Worm (Caenorhabditis elegans) whole organism, late embryonic: ENCODE measurements around the gene gln-1.

Experiments used
- C08G9.2 ChIP-seq: sonication (generic microtip); optimal IDR thresholded peaks from 2 replicates; lab custom pipeline; 2016; ENCODE audit warnings: mild to moderate bottlenecking, missing genetic modification characterization, moderate library complexity, missing compliant biosample characterization
- C38D4.7 ChIP-seq: fragments of 200-800 bp; sonication (Bioruptor generic); optimal IDR thresholded peaks from 2 replicates; lab custom pipeline; 2018; ENCODE audit warnings: mild to moderate bottlenecking, missing genetic modification characterization, moderate library complexity, missing compliant biosample characterization
- F13H6.1 ChIP-seq: sonication (generic microtip); optimal IDR thresholded peaks from 2 replicates; lab custom pipeline; 2016; ENCODE audit warnings: missing genetic modification characterization, missing compliant biosample characterization
- K02D7.2 ChIP-seq: sonication (generic microtip); optimal IDR thresholded peaks from 2 replicates; lab custom pipeline; 2017; ENCODE audit warnings: mild to moderate bottlenecking, missing genetic modification characterization, missing compliant biosample characterization
- T23F11.4 ChIP-seq: fragments of 200-800 bp; sonication (Bioruptor generic); optimal IDR thresholded peaks from 2 replicates; lab custom pipeline; 2018; ENCODE audit warnings: mild to moderate bottlenecking, missing genetic modification characterization, missing compliant biosample characterization
- Y22D7AL.16 ChIP-seq: sonication (generic microtip); optimal IDR thresholded peaks from 2 replicates; lab custom pipeline; 2016; ENCODE audit warnings: missing genetic modification characterization, missing compliant biosample characterization
- ahr-1 ChIP-seq: sonication (generic microtip); optimal IDR thresholded peaks from 2 replicates; lab custom pipeline; 2016; ENCODE audit warnings: missing genetic modification characterization, missing compliant biosample characterization
- ama-1 ChIP-seq: fragments of 150-350 bp; optimal IDR thresholded peaks from 2 replicates; lab custom pipeline; 2014
- ceh-19 ChIP-seq: fragments of 200-800 bp; sonication (Bioruptor generic); optimal IDR thresholded peaks from 2 replicates; lab custom pipeline; 2018; ENCODE audit warnings: mild to moderate bottlenecking, missing genetic modification characterization, missing compliant biosample characterization
- ceh-22 ChIP-seq: sonication (generic microtip); optimal IDR thresholded peaks from 2 replicates; lab custom pipeline; 2017; ENCODE audit warnings: missing biosample characterization, missing genetic modification characterization
- ceh-24 ChIP-seq: sonication (generic microtip); optimal IDR thresholded peaks from 2 replicates; lab custom pipeline; 2016; ENCODE audit warnings: mild to moderate bottlenecking, missing genetic modification characterization, missing compliant biosample characterization
- ceh-34 ChIP-seq: sonication (generic microtip); optimal IDR thresholded peaks from 2 replicates; lab custom pipeline; 2016; ENCODE audit warnings: mild to moderate bottlenecking, missing genetic modification characterization, missing compliant biosample characterization
- ceh-45 ChIP-seq: fragments of 200-800 bp; sonication (Bioruptor generic); IDR thresholded peaks from 2 replicates; pipeline ENCODE4 v1.3.6; 2022; ENCODE audit warnings: missing genetic modification reagents, missing genetic modification characterization, missing compliant biosample characterization
- ceh-48 ChIP-seq: sonication (generic microtip); optimal IDR thresholded peaks from 2 replicates; lab custom pipeline; 2016; ENCODE audit warnings: missing genetic modification characterization, inconsistent platforms, missing compliant biosample characterization
- ceh-6 ChIP-seq: fragments of 200-800 bp; sonication (Bioruptor generic); optimal IDR thresholded peaks from 2 replicates; lab custom pipeline; 2018; ENCODE audit warnings: mild to moderate bottlenecking, missing genetic modification characterization, missing compliant biosample characterization
- dmd-4 ChIP-seq: sonication (generic microtip); optimal IDR thresholded peaks from 2 replicates; lab custom pipeline; 2016; ENCODE audit warnings: borderline replicate concordance, missing genetic modification characterization, missing compliant biosample characterization
- elt-2 ChIP-seq: sonication (generic microtip); optimal IDR thresholded peaks from 2 replicates; lab custom pipeline; 2016; ENCODE audit warnings: missing genetic modification reagents, missing genetic modification characterization, missing compliant biosample characterization
- elt-4 ChIP-seq: sonication (generic microtip); optimal IDR thresholded peaks from 2 replicates; lab custom pipeline; 2016; ENCODE audit warnings: missing genetic modification characterization, missing compliant biosample characterization
- fax-1 ChIP-seq: sonication (generic microtip); optimal IDR thresholded peaks from 2 replicates; lab custom pipeline; 2016; ENCODE audit warnings: missing genotype, missing genetic modification characterization, missing compliant biosample characterization
- gmeb-2 ChIP-seq: sonication (generic microtip); optimal IDR thresholded peaks from 2 replicates; lab custom pipeline; 2016; ENCODE audit warnings: missing genetic modification characterization, inconsistent platforms, missing compliant biosample characterization
- hlh-15 ChIP-seq: sonication (generic microtip); optimal IDR thresholded peaks from 2 replicates; lab custom pipeline; 2016; ENCODE audit warnings: missing genetic modification characterization, missing compliant biosample characterization
- hlh-30 ChIP-seq: sonication (generic microtip); optimal IDR thresholded peaks from 2 replicates; lab custom pipeline; 2017; ENCODE audit warnings: antibody characterized with exemption, missing genetic modification characterization, missing compliant biosample characterization; ENCODE audit not compliant: insufficient read depth
- hlh-6 ChIP-seq: sonication (generic microtip); optimal IDR thresholded peaks from 2 replicates; lab custom pipeline; 2016; ENCODE audit warnings: missing genotype, missing genetic modification characterization, missing compliant biosample characterization
- lim-6 ChIP-seq: sonication (generic microtip); optimal IDR thresholded peaks from 2 replicates; lab custom pipeline; 2016; ENCODE audit warnings: missing genetic modification characterization, missing compliant biosample characterization
- lin-11 ChIP-seq: fragments of 200-800 bp; sonication (Bioruptor generic); optimal IDR thresholded peaks from 2 replicates; lab custom pipeline; 2018; ENCODE audit warnings: mild to moderate bottlenecking, missing genetic modification characterization, missing compliant biosample characterization
- mec-3 ChIP-seq: sonication (generic microtip); optimal IDR thresholded peaks from 2 replicates; lab custom pipeline; 2016; ENCODE audit warnings: borderline replicate concordance, missing genetic modification characterization, missing compliant biosample characterization
- nhr-11 ChIP-seq: fragments of 150-350 bp; optimal IDR thresholded peaks from 2 replicates; lab custom pipeline; 2014; ENCODE audit warnings: missing biosample characterization, missing genetic modification characterization
- nhr-232 ChIP-seq: sonication (generic microtip); optimal IDR thresholded peaks from 2 replicates; lab custom pipeline; 2016; ENCODE audit warnings: missing genetic modification characterization, missing compliant biosample characterization
- odd-2 ChIP-seq: sonication (generic microtip); optimal IDR thresholded peaks from 2 replicates; lab custom pipeline; 2017; ENCODE audit warnings: antibody characterized with exemption, mild to moderate bottlenecking, missing genetic modification characterization, missing compliant biosample characterization
- pat-9 ChIP-seq: fragments of 200-800 bp; sonication (Bioruptor generic); optimal IDR thresholded peaks from 2 replicates; lab custom pipeline; 2018; ENCODE audit warnings: mild to moderate bottlenecking, missing genetic modification characterization, moderate library complexity, missing compliant biosample characterization
- pax-1 ChIP-seq: fragments of 150-350 bp; optimal IDR thresholded peaks from 2 replicates; lab custom pipeline; 2014; ENCODE audit warnings: missing biosample characterization, missing genetic modification characterization
- pqm-1 ChIP-seq: sonication (generic microtip); optimal IDR thresholded peaks from 2 replicates; lab custom pipeline; 2016; ENCODE audit warnings: missing genetic modification characterization, missing compliant biosample characterization
- pros-1 ChIP-seq: fragments of 150-350 bp; optimal IDR thresholded peaks from 2 replicates; lab custom pipeline; 2014; ENCODE audit warnings: missing biosample characterization, missing genetic modification reagents, missing genetic modification characterization
- ref-2 ChIP-seq: sonication (generic microtip); optimal IDR thresholded peaks from 2 replicates; lab custom pipeline; 2016; ENCODE audit warnings: missing genetic modification characterization, missing compliant biosample characterization
- sdc-2 ChIP-seq: sonication (generic microtip); optimal IDR thresholded peaks from 2 replicates; lab custom pipeline; 2016; ENCODE audit warnings: missing genotype, missing genetic modification characterization, missing compliant biosample characterization
- sox-2 ChIP-seq: fragments of 200-800 bp; sonication (Bioruptor generic); IDR thresholded peaks from 2 replicates; pipeline ENCODE4 v1.3.6; 2022; ENCODE audit warnings: missing genetic modification reagents, missing genetic modification characterization, missing compliant biosample characterization
- syd-9 ChIP-seq: sonication (generic microtip); optimal IDR thresholded peaks from 2 replicates; lab custom pipeline; 2016; ENCODE audit warnings: mild to moderate bottlenecking, missing genetic modification characterization, moderate library complexity, missing compliant biosample characterization
- tbx-2 ChIP-seq: sonication (generic microtip); optimal IDR thresholded peaks from 2 replicates; lab custom pipeline; 2016; ENCODE audit warnings: missing genetic modification characterization, missing compliant biosample characterization
- tbx-7 ChIP-seq: sonication (generic microtip); optimal IDR thresholded peaks from 2 replicates; lab custom pipeline; 2016; ENCODE audit warnings: missing genotype, missing genetic modification characterization, missing compliant biosample characterization
- unc-42 ChIP-seq: sonication (generic microtip); optimal IDR thresholded peaks from 2 replicates; lab custom pipeline; 2016; ENCODE audit warnings: missing genotype, missing genetic modification characterization, missing compliant biosample characterization
- unc-55 ChIP-seq: sonication (generic microtip); optimal IDR thresholded peaks from 2 replicates; lab custom pipeline; 2017; ENCODE audit warnings: missing biosample characterization, missing genetic modification reagents, missing genetic modification characterization
- unc-86 ChIP-seq: sonication (generic microtip); optimal IDR thresholded peaks from 2 replicates; lab custom pipeline; 2016; ENCODE audit warnings: missing genetic modification characterization, missing compliant biosample characterization
- ztf-16 ChIP-seq: sonication (generic microtip); optimal IDR thresholded peaks from 2 replicates; lab custom pipeline; 2017; ENCODE audit warnings: missing genetic modification characterization, missing compliant biosample characterization

The gln-1 gene

DNA sequence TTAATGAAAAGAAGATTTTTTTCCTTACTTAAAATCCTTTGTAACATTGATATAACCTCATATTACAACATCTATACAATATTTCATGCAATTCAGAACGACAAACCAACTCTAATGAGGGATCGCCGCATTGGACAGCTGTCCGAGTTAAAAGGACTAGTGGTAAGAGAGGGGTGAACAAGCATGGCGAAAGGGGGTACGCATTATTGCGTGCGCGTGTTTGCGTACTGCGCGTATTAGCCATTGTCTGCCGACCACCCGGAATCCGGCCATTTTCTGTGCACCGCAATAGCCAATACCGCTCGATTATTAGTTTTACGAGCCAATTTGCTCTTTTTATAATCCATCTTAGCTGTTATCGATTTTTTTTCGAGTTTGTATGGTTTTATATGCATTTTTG lies 39.5 kb downstream of the gln-1 start, which contains the start of gene C15H9.4 (continued):
- TF ChIP-seq C08G9.2 (tag; lab: Kevin White, UChicago): no peak
- peak; percentile 61 for TF ChIP-seq unc-42 (tag; lab: Kevin White, UChicago)
- no peak for TF ChIP-seq pqm-1 (tag; lab: Kevin White, UChicago)
- no peak for TF ChIP-seq F13H6.1 (tag; lab: Kevin White, UChicago)
- peak; percentile 53 for TF ChIP-seq tbx-2 (tag; lab: Kevin White, UChicago)
- peak; percentile 56 for TF ChIP-seq sdc-2 (tag; lab: Kevin White, UChicago)
- no peak for TF ChIP-seq pax-1 (tag; lab: Kevin White, UChicago)
- TF ChIP-seq nhr-232 (tag; lab: Kevin White, UChicago): no peak
- no peak for TF ChIP-seq lin-11 (tag; lab: Kevin White, UChicago)
- no peak for TF ChIP-seq odd-2
- no peak for TF ChIP-seq syd-9 (tag; lab: Kevin White, UChicago)
- TF ChIP-seq unc-55 (GFP tag; lab: Kevin White, UChicago): peak; percentile 31
- no peak for TF ChIP-seq mec-3
- no peak for TF ChIP-seq pros-1 (tag; lab: Kevin White, UChicago)
- TF ChIP-seq hlh-6 (tag; lab: Kevin White, UChicago): no peak
- TF ChIP-seq ceh-24 (tag; lab: Kevin White, UChicago): no peak
- no peak for TF ChIP-seq ceh-34
- no peak for TF ChIP-seq Y22D7AL.16
- peak; percentile 23 for TF ChIP-seq ref-2 (tag; lab: Kevin White, UChicago)
- no peak for TF ChIP-seq ceh-22
- no peak for TF ChIP-seq lim-6 (tag; lab: Kevin White, UChicago)
- no peak for TF ChIP-seq fax-1 (tag; lab: Kevin White, UChicago)
- peak; percentile 14 for TF ChIP-seq ceh-48 (tag; lab: Kevin White, UChicago)
- TF ChIP-seq pat-9 (tag; lab: Kevin White, UChicago): no peak
- TF ChIP-seq elt-4 (tag; lab: Kevin White, UChicago): no peak
- TF ChIP-seq ahr-1 (tag; lab: Kevin White, UChicago): no peak
- no peak for TF ChIP-seq unc-86 (tag; lab: Kevin White, UChicago)
- no peak for TF ChIP-seq K02D7.2 (tag; lab: Kevin White, UChicago)
- TF ChIP-seq tbx-7 (tag; lab: Kevin White, UChicago): no peak
- TF ChIP-seq gmeb-2 (tag; lab: Kevin White, UChicago): no peak

- no peak for TF ChIP-seq pros-1 (tag; lab: Kevin White, UChicago)
- peak; percentile 47 for TF ChIP-seq elt-2
- no peak for TF ChIP-seq T23F11.4 (GFP tag; lab: Kevin White, UChicago)
Measured at ce11 chrX:6098420-6098819, 40.4 kb downstream of the gln-1 start.

ce11 chrX:6100395-6101099 lies 42.5 kb downstream of the gln-1 start:
- no peak for TF ChIP-seq mec-3

DNA sequence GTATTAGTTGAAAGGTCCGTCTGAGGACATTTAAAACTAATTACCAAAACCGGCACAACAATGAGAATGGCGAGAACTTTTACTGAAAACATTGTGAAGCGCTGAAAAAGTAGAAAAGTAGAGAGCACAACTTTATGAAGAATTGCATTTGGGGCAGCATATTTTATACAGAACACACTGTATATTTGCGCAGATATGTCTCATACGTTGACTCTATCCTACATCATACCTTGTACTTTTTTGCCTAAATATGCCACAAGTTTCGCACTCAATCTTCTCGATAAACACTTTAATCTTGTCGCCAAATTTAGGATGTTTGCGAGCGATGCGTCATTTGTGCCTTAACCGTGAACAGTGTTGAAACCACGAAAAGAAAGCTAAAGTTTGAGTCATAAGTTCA lies 45.2 kb downstream of the gln-1 start, which contains the start of gene C15H9.11:
Gene C15H9.11 (minus strand): TSS at position 101 of the 400 bp plus-strand sequence.
- TF ChIP-seq nhr-232 (tag; lab: Kevin White, UChicago) (no peak), ama-1 (lab: Kevin White, UChicago) (no peak), ztf-16 (no peak), hlh-30 (tag; lab: Kevin White, UChicago) (no peak), unc-42 (tag; lab: Kevin White, UChicago) (no peak), ceh-45 (GFP tag; lab: Robert Waterston, UW) (no peak), ceh-6 (GFP tag; lab: Kevin White, UChicago) (no peak), ceh-48 (tag; lab: Kevin White, UChicago) (no peak), ceh-19 (GFP tag; lab: Kevin White, UChicago) (no peak), mec-3 (no peak), sox-2 (no peak), hlh-15 (tag; lab: Kevin White, UChicago) (no peak), C38D4.7 (GFP tag; lab: Kevin White, UChicago) (no peak), nhr-11 (tag; lab: Kevin White, UChicago) (no peak), elt-2 (no peak), dmd-4 (no peak)
